Worm (Caenorhabditis elegans): ENCODE results near the gene fbxa-179.

DNA sequence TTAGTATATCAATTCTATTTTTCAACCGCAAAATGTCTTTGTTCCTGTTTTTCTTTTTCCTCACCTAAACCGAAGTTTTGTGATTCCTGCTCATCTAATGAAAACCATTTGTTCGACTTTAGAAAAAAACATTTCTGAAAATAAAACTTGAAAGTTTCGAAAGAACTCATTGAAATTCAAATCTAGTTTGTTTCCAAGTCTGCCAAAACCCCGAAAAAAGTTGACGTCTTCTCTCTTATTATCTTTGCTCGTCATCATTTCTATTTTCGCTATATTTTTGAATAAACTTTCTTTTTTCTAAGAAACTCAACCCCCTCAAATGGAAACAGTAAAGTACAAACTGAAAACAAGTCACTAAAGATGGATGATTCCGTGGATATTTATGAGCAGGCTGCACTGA, 6.9 kb downstream of the fbxa-179 start, which contains the start of gene frpr-17:
- TF ChIP-seq tbx-8 (GFP tag; optimal IDR thresholded peaks at IDR 0.05) = no peak
- TF ChIP-seq lsy-2 (tag; optimal IDR thresholded peaks at IDR 0.05) = no peak
- TF ChIP-seq nhr-237 (tag; optimal IDR thresholded peaks at IDR 0.05) = no peak
- no peak for TF ChIP-seq unc-62 (GFP tag; optimal IDR thresholded peaks at IDR 0.05)
- TF ChIP-seq ztf-11 (tag; optimal IDR thresholded peaks at IDR 0.05) = no peak
- TF ChIP-seq lin-13 (tag; optimal IDR thresholded peaks at IDR 0.05) = no peak
